Worm (Caenorhabditis elegans): Measurements from ENCODE around the gene gst-27.

The gst-27 gene

ce11 chrII:15193961-15194360 lies 28.4 kb upstream of the gst-27 start (continued):
- TF ChIP-seq rnt-1 (tag; optimal IDR thresholded peaks at IDR 0.05) (peak; percentile 80), nhr-11 (tag; optimal IDR thresholded peaks at IDR 0.05) (no peak), nhr-47 (tag; optimal IDR thresholded peaks at IDR 0.05) (peak; percentile 22), F16B12.6 (tag; optimal IDR thresholded peaks at IDR 0.05) (no peak), lsy-2 (tag; optimal IDR thresholded peaks at IDR 0.05) (peak; percentile 51 to 54), ama-1 (optimal IDR thresholded peaks at IDR 0.05) (no peak), sup-37 (GFP tag; optimal IDR thresholded peaks at IDR 0.05) (no peak), Y116A8C.19 (tag; optimal IDR thresholded peaks at IDR 0.05; ENCODE audit: borderline replicate concordance) (no peak), ceh-8 (GFP tag; optimal IDR thresholded peaks at IDR 0.05) (no peak), egl-13 (tag; optimal IDR thresholded peaks at IDR 0.05) (no peak), mab-9 (GFP tag; IDR thresholded peaks at IDR 0.05) (no peak), lin-13 (GFP tag; optimal IDR thresholded peaks at IDR 0.05) (no peak), pqm-1 (tag; optimal IDR thresholded peaks at IDR 0.05) (no peak), aly-2 (tag; optimal IDR thresholded peaks at IDR 0.05) (no peak), snu-23 (GFP tag; optimal IDR thresholded peaks at IDR 0.05) (peak; percentile 46), nhr-90 (tag; optimal IDR thresholded peaks at IDR 0.05; ENCODE audit: poor library complexity) (peak; percentile 22), elt-2 (tag; optimal IDR thresholded peaks at IDR 0.05) (peak; percentile 52), pax-3 (tag; optimal IDR thresholded peaks at IDR 0.05) (peak; percentile 20), ceh-63 (GFP tag; optimal IDR thresholded peaks at IDR 0.05) (no peak), hpl-2 (GFP tag; optimal IDR thresholded peaks at IDR 0.05) (no peak), ztf-4 (tag; optimal IDR thresholded peaks at IDR 0.05) (no peak), ceh-88 (GFP tag; IDR thresholded peaks at IDR 0.05) (no peak), dpl-1 (GFP tag; optimal IDR thresholded peaks at IDR 0.05) (peak in 2 of 3 experiments; percentile 2 to 27), egl-27 (tag; optimal IDR thresholded peaks at IDR 0.05) (no peak), nhr-71 (tag; optimal IDR thresholded peaks at IDR 0.05) (peak; percentile 87), tlp-1 (tag; optimal IDR thresholded peaks at IDR 0.05) (no peak), unc-130 (tag; optimal IDR thresholded peaks at IDR 0.05) (no peak), fos-1 (tag; optimal IDR thresholded peaks at IDR 0.05) (no peak), aha-1 (tag; optimal IDR thresholded peaks at IDR 0.05) (no peak), ceh-90 (tag; optimal IDR thresholded peaks at IDR 0.05) (no peak), tbx-2 (tag; optimal IDR thresholded peaks at IDR 0.05) (peak; percentile 60), alr-1 (tag; optimal IDR thresholded peaks at IDR 0.05; ENCODE audit: borderline replicate concordance) (no peak), lir-3 (tag; optimal IDR thresholded peaks at IDR 0.05; ENCODE audit: poor library complexity) (peak; percentile 31), jun-1 (tag; optimal IDR thresholded peaks at IDR 0.05) (peak; percentile 8)

ce11 chrII:15190971-15191370 lies 25.4 kb upstream of the gst-27 start:
- TF ChIP-seq elt-2 (tag; optimal IDR thresholded peaks at IDR 0.05) = peak; percentile 66
- TF ChIP-seq C04F5.9 (tag; optimal IDR thresholded peaks at IDR 0.05) = no peak

DNA sequence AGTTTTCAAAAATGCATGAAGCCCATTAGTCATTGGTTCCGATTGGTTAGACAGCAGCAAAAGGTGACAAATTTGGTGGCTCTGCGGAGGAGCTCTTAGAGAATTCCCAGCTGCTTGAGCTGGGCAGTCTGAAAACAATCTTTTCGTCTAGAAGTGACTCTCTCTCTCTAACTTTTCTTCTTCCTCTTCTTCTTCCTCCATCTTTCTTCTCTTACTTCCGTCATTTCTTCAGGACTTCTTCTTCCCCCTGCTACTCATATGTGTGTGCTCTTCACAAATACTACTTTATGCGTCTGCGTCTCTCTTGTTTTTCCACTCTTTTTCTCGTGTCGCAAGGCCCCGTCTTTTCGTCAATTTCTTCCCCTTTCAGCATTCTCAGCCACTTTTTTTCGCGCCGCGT lies 24.4 kb upstream of the gst-27 start:
- TF ChIP-seq lin-14 (GFP tag; optimal IDR thresholded peaks at IDR 0.05) (peak; percentile 80), jun-1 (tag; optimal IDR thresholded peaks at IDR 0.05) (no peak), nhr-76 (tag; optimal IDR thresholded peaks at IDR 0.05) (no peak), isw-1 (GFP tag; IDR thresholded peaks at IDR 0.05) (peak; percentile 29), lin-13 (GFP tag; optimal IDR thresholded peaks at IDR 0.05) (no peak), aha-1 (tag; optimal IDR thresholded peaks at IDR 0.05) (no peak), egl-27 (tag; optimal IDR thresholded peaks at IDR 0.05) (no peak), vab-15 (tag; optimal IDR thresholded peaks at IDR 0.05) (no peak), efl-1 (optimal IDR thresholded peaks at IDR 0.05) (peak; percentile 35 to 41), efl-1 (GFP tag; optimal IDR thresholded peaks at IDR 0.05 in 1 of 2) (peak; percentile 14 to 84), unc-30 (tag; optimal IDR thresholded peaks at IDR 0.05) (no peak), ztf-4 (tag; optimal IDR thresholded peaks at IDR 0.05) (no peak), snpc-4 (tag; optimal IDR thresholded peaks at IDR 0.05) (no peak), ceh-63 (GFP tag; optimal IDR thresholded peaks at IDR 0.05) (no peak), nhr-11 (tag; optimal IDR thresholded peaks at IDR 0.05) (no peak), skn-1 (tag; optimal IDR thresholded peaks at IDR 0.05) (no peak), ama-1 (optimal IDR thresholded peaks at IDR 0.05) (no peak), hlh-17 (GFP tag; optimal IDR thresholded peaks at IDR 0.05; ENCODE audit: borderline replicate concordance) (no peak), mef-2 (tag; optimal IDR thresholded peaks at IDR 0.05) (no peak), dsc-1 (tag; optimal IDR thresholded peaks at IDR 0.05) (peak; percentile 13), unc-130 (tag; optimal IDR thresholded peaks at IDR 0.05) (no peak), ets-5 (GFP tag; IDR thresholded peaks at IDR 0.05) (no peak), zip-4 (GFP tag; optimal IDR thresholded peaks at IDR 0.05) (no peak), fkh-4 (tag; optimal IDR thresholded peaks at IDR 0.05; ENCODE audit: borderline replicate concordance) (no peak), egl-13 (tag; optimal IDR thresholded peaks at IDR 0.05) (peak; percentile 57), tlp-1 (tag; optimal IDR thresholded peaks at IDR 0.05) (no peak)
